Worm (Caenorhabditis elegans): ENCODE measurements around the gene manf-1.

- TF ChIP-seq ztf-23 (GFP tag; IDR thresholded peaks at IDR 0.05): no peak
- no peak for TF ChIP-seq med-1 (GFP tag; optimal IDR thresholded peaks at IDR 0.05; ENCODE audit: insufficient read depth)
- TF ChIP-seq cog-1 (tag; optimal IDR thresholded peaks at IDR 0.05): no peak
- no peak for TF ChIP-seq flt-1 (GFP tag; IDR thresholded peaks at IDR 0.05)
Measured at ce11 chrIV:2916043-2916442, 12.2 kb downstream of the manf-1 start.

All from whole organism, midembryonic.